Fruit fly (Drosophila melanogaster) whole organism, embryonic: ENCODE data around the gene CG11986.

Experiments
- Abd-B ChIP-seq: fragments of 200-800 bp; sonication (Bioruptor generic); optimal IDR thresholded peaks from 2 replicates; lab custom pipeline; 2018; ENCODE audit warnings: missing biosample characterization, mild to moderate bottlenecking, missing genetic modification characterization, moderate library complexity
- Bdp1 ChIP-seq: fragments of 200-800 bp; sonication (Bioruptor generic); optimal IDR thresholded peaks from 3 replicates; lab custom pipeline; 2016; ENCODE audit warnings: missing biosample characterization, missing genetic modification characterization
- Blimp-1 ChIP-seq: fragments of 200-800 bp; sonication (Bioruptor generic); optimal IDR thresholded peaks from 3 replicates; lab custom pipeline; 2018; ENCODE audit warnings: missing biosample characterization, missing genetic modification characterization, mild to moderate bottlenecking, moderate library complexity, missing genetic modification reagents
- CG10654 ChIP-seq: fragments of 200-800 bp; sonication (Bioruptor generic); optimal IDR thresholded peaks from 2 replicates; lab custom pipeline; 2016; ENCODE audit warnings: missing biosample characterization, missing genetic modification characterization
- CG12769 ChIP-seq: fragments of 200-800 bp; sonication (Bioruptor generic); optimal IDR thresholded peaks from 2 replicates; lab custom pipeline; 2019; ENCODE audit warnings: missing biosample characterization, mild to moderate bottlenecking, missing genetic modification characterization, moderate library complexity
- CG12942 ChIP-seq: fragments of 200-800 bp; sonication (Bioruptor generic); optimal IDR thresholded peaks from 3 replicates; lab custom pipeline; 2016; ENCODE audit warnings: missing biosample characterization, missing genetic modification characterization
- CG13424 ChIP-seq: fragments of 200-800 bp; sonication (Bioruptor generic); optimal IDR thresholded peaks from 2 replicates; lab custom pipeline; 2019; ENCODE audit warnings: missing biosample characterization, mild to moderate bottlenecking, missing genetic modification characterization, moderate library complexity
- CG14860 ChIP-seq: fragments of 200-800 bp; sonication (Bioruptor generic); IDR thresholded peaks from 3 replicates; pipeline ENCODE4 v1.3.6; 2022; ENCODE audit warnings: missing biosample characterization, missing genetic modification characterization; ENCODE audit not compliant: partially characterized antibody
- CG15601 ChIP-seq: fragments of 200-800 bp; sonication (Bioruptor generic); optimal IDR thresholded peaks from 3 replicates; lab custom pipeline; 2019; ENCODE audit warnings: missing biosample characterization, mild to moderate bottlenecking, missing genetic modification characterization, moderate library complexity
- CG17829 ChIP-seq: fragments of 200-800 bp; optimal IDR thresholded peaks from 2 replicates; lab custom pipeline; 2019; ENCODE audit warnings: missing biosample characterization, mild to moderate bottlenecking, missing genetic modification characterization, moderate library complexity
- CG18262 ChIP-seq: fragments of 200-800 bp; optimal IDR thresholded peaks from 3 replicates; lab custom pipeline; 2019; ENCODE audit warnings: missing biosample characterization, mild to moderate bottlenecking, missing genetic modification characterization, moderate library complexity
- CG2199 ChIP-seq: fragments of 200-800 bp; sonication (Bioruptor generic); IDR thresholded peaks from 3 replicates; pipeline ENCODE4 v1.3.6; 2022; ENCODE audit warnings: missing biosample characterization, missing genetic modification characterization
- CG2875 ChIP-seq: fragments of 200-800 bp; sonication (Bioruptor generic); optimal IDR thresholded peaks from 2 replicates; lab custom pipeline; 2017; ENCODE audit warnings: missing biosample characterization, mild to moderate bottlenecking, missing genetic modification characterization, missing genetic modification reagents
- CG3726 ChIP-seq: fragments of 200-800 bp; sonication (Bioruptor generic); IDR thresholded peaks from 3 replicates; pipeline ENCODE4, ENCODE4 v1.3.6; 2022; ENCODE audit warnings: missing biosample characterization, missing genetic modification characterization
- CG7786 ChIP-seq: fragments of 200-800 bp; sonication (Bioruptor generic); optimal IDR thresholded peaks from 2 replicates; lab custom pipeline; 2016; ENCODE audit warnings: missing biosample characterization, missing genetic modification characterization
- CG8944 ChIP-seq: fragments of 200-800 bp; sonication (Bioruptor generic); optimal IDR thresholded peaks from 3 replicates; lab custom pipeline; 2016; ENCODE audit warnings: missing biosample characterization, missing genetic modification characterization
- CG9215 ChIP-seq: fragments of 200-800 bp; sonication (Bioruptor generic); IDR thresholded peaks from 2 replicates; pipeline ENCODE4 v1.3.6; 2022; ENCODE audit warnings: missing biosample characterization, missing genetic modification characterization
- CG9727 ChIP-seq: fragments of 200-800 bp; sonication (Bioruptor generic); optimal IDR thresholded peaks from 3 replicates; lab custom pipeline; 2017; ENCODE audit warnings: missing biosample characterization, mild to moderate bottlenecking, missing genetic modification characterization
- CG9797 ChIP-seq: fragments of 200-800 bp; sonication (Bioruptor generic); optimal IDR thresholded peaks from 3 replicates; lab custom pipeline; 2018; ENCODE audit warnings: missing biosample characterization, mild to moderate bottlenecking, missing genetic modification characterization
- D ChIP-seq, 2 experiments: fragments of 200-800 bp in 1 of 2; fragments of >200 bp in 1 of 2; sonication (Bioruptor generic) in 1 of 2; optimal IDR thresholded peaks; 2 replicates in 1 of 2; 3 replicates in 1 of 2; lab custom pipeline; 2017; ENCODE audit warnings: mild to moderate bottlenecking in 1 of 2, missing biosample characterization in 1 of 2, missing genetic modification characterization in 1 of 2, missing genetic modification reagents in 1 of 2
- Drgx ChIP-seq: fragments of 200-800 bp; sonication (Bioruptor generic); IDR thresholded peaks from 2 replicates; pipeline ENCODE4 v1.3.6; 2022; ENCODE audit warnings: missing biosample characterization, missing genetic modification characterization
- Lpt ChIP-seq: fragments of >200 bp; optimal IDR thresholded peaks from 2 replicates; lab custom pipeline; 2018; ENCODE audit warnings: missing biosample characterization, missing genetic modification characterization
- TFAM ChIP-seq: fragments of 200-800 bp; sonication (Bioruptor generic); optimal IDR thresholded peaks from 2 replicates; lab custom pipeline; 2017; ENCODE audit warnings: missing biosample characterization, missing genetic modification characterization, inconsistent platforms
- bbx ChIP-seq: fragments of 200-800 bp; sonication (Bioruptor generic); IDR thresholded peaks from 2 replicates; pipeline ENCODE4 v1.3.6; 2022; ENCODE audit warnings: missing biosample characterization, missing genetic modification characterization; ENCODE audit not compliant: partially characterized antibody
- cad ChIP-seq: fragments of >200 bp; optimal IDR thresholded peaks from 2 replicates; lab custom pipeline; 2017; ENCODE audit warnings: missing biosample characterization, missing genetic modification characterization
- cg ChIP-seq: fragments of 200-800 bp; sonication (Bioruptor generic); optimal IDR thresholded peaks from 3 replicates; lab custom pipeline; 2019; ENCODE audit warnings: missing biosample characterization, mild to moderate bottlenecking, missing genetic modification characterization, moderate library complexity
- crol ChIP-seq: fragments of 200-800 bp; sonication (Bioruptor generic); IDR thresholded peaks from 2 replicates; pipeline ENCODE4 v1.3.6; 2022; ENCODE audit warnings: missing biosample characterization, missing genetic modification characterization
- ems ChIP-seq: fragments of 200-800 bp; sonication (Bioruptor generic); optimal IDR thresholded peaks from 3 replicates; lab custom pipeline; 2016; ENCODE audit warnings: missing biosample characterization, missing genetic modification characterization
- eve ChIP-seq, 2 experiments: fragments of >200 bp; optimal IDR thresholded peaks; 2 replicates each; lab custom pipeline; 2017; ENCODE audit warnings: missing biosample characterization in 2 of 2, missing genetic modification characterization in 2 of 2
- fd102C ChIP-seq: fragments of 200-800 bp; sonication (Bioruptor generic); optimal IDR thresholded peaks from 2 replicates; lab custom pipeline; 2018; ENCODE audit warnings: missing biosample characterization, mild to moderate bottlenecking, missing genetic modification characterization, moderate library complexity
- gem ChIP-seq: fragments of 200-800 bp; sonication (Bioruptor generic); optimal IDR thresholded peaks from 2 replicates; lab custom pipeline; 2019; ENCODE audit warnings: missing biosample characterization, mild to moderate bottlenecking, missing genetic modification characterization, moderate library complexity
- kni ChIP-seq: fragments of 200-800 bp; sonication (Bioruptor generic); optimal IDR thresholded peaks from 3 replicates; lab custom pipeline; 2017; ENCODE audit warnings: mild to moderate bottlenecking, missing biosample characterization, missing genetic modification reagents, missing genetic modification characterization
- mld ChIP-seq: fragments of 200-800 bp; sonication (Bioruptor generic); IDR thresholded peaks from 3 replicates; pipeline ENCODE4 v1.3.6; 2022; ENCODE audit warnings: missing biosample characterization, missing genetic modification characterization; ENCODE audit not compliant: partially characterized antibody
- nerfin-1 ChIP-seq: fragments of 200-800 bp; sonication (Bioruptor generic); optimal IDR thresholded peaks from 3 replicates; lab custom pipeline; 2019; ENCODE audit warnings: missing biosample characterization, mild to moderate bottlenecking, missing genetic modification characterization, moderate library complexity
- pros ChIP-seq: fragments of 200-800 bp; sonication (Bioruptor generic); optimal IDR thresholded peaks from 3 replicates; lab custom pipeline; 2019; ENCODE audit warnings: missing biosample characterization, mild to moderate bottlenecking, missing genetic modification characterization, moderate library complexity
- repo ChIP-seq: fragments of 200-800 bp; sonication (Bioruptor generic); optimal IDR thresholded peaks from 2 replicates; lab custom pipeline; 2016; ENCODE audit warnings: missing biosample characterization, missing genetic modification characterization
- sd ChIP-seq: fragments of 200-800 bp; sonication (Bioruptor generic); optimal IDR thresholded peaks from 3 replicates; lab custom pipeline; 2018; ENCODE audit warnings: missing biosample characterization, mild to moderate bottlenecking, missing genetic modification characterization, moderate library complexity
- slou ChIP-seq: fragments of 200-800 bp; sonication (Bioruptor generic); optimal IDR thresholded peaks from 3 replicates; lab custom pipeline; 2016; ENCODE audit warnings: missing biosample characterization, missing genetic modification characterization
- sqz ChIP-seq: fragments of 200-800 bp; sonication (Bioruptor generic); optimal IDR thresholded peaks from 3 replicates; lab custom pipeline; 2018; ENCODE audit warnings: missing biosample characterization, mild to moderate bottlenecking, missing genetic modification characterization
- stwl ChIP-seq: fragments of 200-800 bp; sonication (Bioruptor generic); optimal IDR thresholded peaks from 3 replicates; lab custom pipeline; 2018; ENCODE audit warnings: missing biosample characterization, mild to moderate bottlenecking, missing genetic modification characterization, moderate library complexity
- tll ChIP-seq, 2 experiments: fragments of 200-800 bp in 1 of 2; fragments of >200 bp in 1 of 2; sonication (Bioruptor generic) in 1 of 2; optimal IDR thresholded peaks; 2 replicates each; lab custom pipeline; 2017 to 2019; ENCODE audit warnings: missing biosample characterization in 2 of 2, missing genetic modification characterization in 2 of 2, mild to moderate bottlenecking in 1 of 2, moderate library complexity in 1 of 2
- ttk ChIP-seq: fragments of 200-800 bp; sonication (Bioruptor generic); IDR thresholded peaks from 2 replicates; pipeline ENCODE4 v2.1.2; 2022; ENCODE audit warnings: missing biosample characterization, missing genetic modification characterization
- vvl ChIP-seq: fragments of 200-800 bp; sonication (Bioruptor generic); IDR thresholded peaks from 2 replicates; pipeline ENCODE4 v1.3.6; 2022; ENCODE audit warnings: missing biosample characterization, missing genetic modification characterization

Gene CG11986

dm6 chr3R:8965546-8965945 is 49.7 kb upstream of the CG11986 start (continued):
- TF ChIP-seq kni = peak; percentile 9
- no peak for TF ChIP-seq fd102C
- no peak for TF ChIP-seq CG10654
- TF ChIP-seq Bdp1 (GFP tag; lab: Kevin White, UChicago) = no peak

dm6 chr3R:8966598-8966997 is 48.6 kb upstream of the CG11986 start:
- TF ChIP-seq CG14860 (GFP tag; lab: Robert Waterston, UW) (no peak), Drgx (0 out of 2 replicates have a peak, but pooled peaks have one; percentile 9)

- peak; percentile 2 for TF ChIP-seq CG18262 (tag; lab: Kevin White, UChicago)
- no peak for TF ChIP-seq CG3726 (GFP tag; lab: Robert Waterston, UW)
- TF ChIP-seq slou (GFP tag; lab: Kevin White, UChicago) = no peak
- peak in 1 of 2 experiments; percentile 2 for TF ChIP-seq eve (GFP tag; optimal IDR thresholded peaks at IDR 0.05; lab: Kevin White, UChicago)
These were observed 46.4 kb upstream of the CG11986 start for dm6 chr3R:8968837-8969236.

- TF ChIP-seq tll (GFP tag; optimal IDR thresholded peaks at IDR 0.05; lab: Kevin White, UChicago) (no peak), CG9215 (no peak), Blimp-1 (GFP tag; lab: Kevin White, UChicago) (peak; percentile 32), repo (GFP tag; lab: Kevin White, UChicago) (no peak), sqz (GFP tag; lab: Kevin White, UChicago) (peak; percentile 17), stwl (tag; lab: Kevin White, UChicago) (no peak), cg (GFP tag; lab: Kevin White, UChicago) (no peak), CG9727 (GFP tag; lab: Kevin White, UChicago) (no peak), vvl (GFP tag; lab: Robert Waterston, UW) (0 out of 2 replicates have a peak, but pooled peaks have one; percentile 7), CG17829 (no peak), pros (GFP tag; lab: Kevin White, UChicago) (no peak), CG13424 (tag; lab: Kevin White, UChicago) (no peak), sd (tag; lab: Kevin White, UChicago) (peak; percentile 76), crol (peak; percentile 74), CG15601 (tag; lab: Kevin White, UChicago) (no peak), CG12769 (peak; percentile 61), kni (peak; percentile 96), CG8944 (GFP tag; lab: Kevin White, UChicago) (no peak), mld (0 out of 3 replicates have a peak, but pooled peaks have one; percentile 20), Abd-B (GFP tag; lab: Kevin White, UChicago) (no peak)
- TF ChIP-seq, all 482 proteins: peak for 8
These were observed 45.8 kb upstream of the CG11986 start for dm6 chr3R:8969301-8969925.

dm6 chr3R:8969926-8970306 is 45.3 kb upstream of the CG11986 start:
- TF ChIP-seq nerfin-1 (tag; lab: Kevin White, UChicago) (no peak), cad (GFP tag; lab: Kevin White, UChicago) (no peak), ttk (GFP tag; lab: Robert Waterston, UW) (no peak), kni (peak; percentile 8), CG7786 (GFP tag; lab: Kevin White, UChicago) (no peak), CG9797 (GFP tag; lab: Kevin White, UChicago) (no peak), Lpt (GFP tag; lab: Kevin White, UChicago) (no peak), CG12942 (no peak), CG2199 (no peak), CG2875 (GFP tag; lab: Kevin White, UChicago) (no peak), bbx (GFP tag; lab: Robert Waterston, UW) (no peak), Bdp1 (GFP tag; lab: Kevin White, UChicago) (no peak), TFAM (no peak), D (optimal IDR thresholded peaks at IDR 0.05; lab: Kevin White, UChicago) (no peak), D (GFP tag; optimal IDR thresholded peaks at IDR 0.05; lab: Kevin White, UChicago) (no peak), CG10654 (no peak), gem (peak; percentile 21), ems (GFP tag; lab: Kevin White, UChicago) (no peak)
